Worm (Caenorhabditis elegans) whole organism, young adult: ENCODE measurements around the gene him-6.

ENCODE experiments used
- F22D6.2 ChIP-seq: sonication (generic microtip); optimal IDR thresholded peaks from 2 replicates; lab custom pipeline; 2016; ENCODE audit warnings: mild to moderate bottlenecking, missing genetic modification characterization, missing compliant biosample characterization
- F52B5.7 ChIP-seq: sonication (generic microtip); optimal IDR thresholded peaks from 2 replicates; lab custom pipeline; 2016; ENCODE audit warnings: mild to moderate bottlenecking, missing genetic modification characterization, missing compliant biosample characterization
- F57A8.1 ChIP-seq: fragments of 200-800 bp; sonication (Bioruptor generic); optimal IDR thresholded peaks from 2 replicates; lab custom pipeline; 2018; ENCODE audit warnings: mild to moderate bottlenecking, missing genetic modification characterization, moderate library complexity, missing compliant biosample characterization
- attf-5 ChIP-seq: fragments of 200-800 bp; sonication (Bioruptor generic); optimal IDR thresholded peaks from 2 replicates; lab custom pipeline; 2018; ENCODE audit warnings: mild to moderate bottlenecking, missing genetic modification characterization, missing compliant biosample characterization
- bed-2 ChIP-seq: fragments of 200-800 bp; sonication (Bioruptor generic); IDR thresholded peaks from 2 replicates; pipeline ENCODE4 v1.3.6; 2022; ENCODE audit warnings: missing genetic modification reagents, missing genetic modification characterization, missing compliant biosample characterization
- cebp-1 ChIP-seq, 2 experiments: fragments of 200-800 bp in 1 of 2; sonication (Bioruptor generic) in 1 of 2; sonication (generic microtip) in 1 of 2; IDR thresholded peaks in 1 of 2; optimal IDR thresholded peaks in 1 of 2; 2 replicates each; pipeline versions ENCODE4 v1.3.6 to Lab custom; 2017 to 2022; ENCODE audit warnings: missing compliant biosample characterization in 2 of 2, missing genetic modification characterization in 2 of 2, mild to moderate bottlenecking in 1 of 2, missing genetic modification reagents in 1 of 2, moderate library complexity in 1 of 2
- egl-18 ChIP-seq: fragments of 200-800 bp; sonication (Bioruptor generic); IDR thresholded peaks from 2 replicates; pipeline ENCODE4 v1.3.6; 2022; ENCODE audit warnings: missing genetic modification reagents, missing genetic modification characterization, missing compliant biosample characterization
- egrh-3 ChIP-seq: fragments of 200-800 bp; sonication (Bioruptor generic); IDR thresholded peaks from 2 replicates; pipeline ENCODE4 v1.3.6; 2022; ENCODE audit warnings: missing genetic modification reagents, missing genetic modification characterization, missing compliant biosample characterization
- him-1 ChIP-seq: sonication (generic microtip); optimal IDR thresholded peaks from 2 replicates; lab custom pipeline; 2016; ENCODE audit warnings: missing genotype, missing genetic modification reagents, missing genetic modification characterization, missing compliant biosample characterization
- lin-54 ChIP-seq: fragments of 200-800 bp; sonication (Bioruptor generic); optimal IDR thresholded peaks from 2 replicates; lab custom pipeline; 2018; ENCODE audit warnings: mild to moderate bottlenecking, missing genetic modification characterization, missing compliant biosample characterization
- lir-1 ChIP-seq: fragments of 200-800 bp; sonication (Bioruptor generic); conservative IDR thresholded peaks from 2 replicates; pipeline ENCODE4 v1.3.6; 2022; ENCODE audit warnings: missing genetic modification reagents, missing genetic modification characterization, missing compliant biosample characterization
- lsy-27 ChIP-seq: sonication (generic microtip); optimal IDR thresholded peaks from 2 replicates; lab custom pipeline; 2017; ENCODE audit warnings: missing genetic modification characterization, mild to moderate bottlenecking, missing compliant biosample characterization, antibody characterized with exemption, missing genotype, borderline replicate concordance; ENCODE audit not compliant: insufficient read depth
- mes-4 ChIP-seq: sonication (generic microtip); optimal IDR thresholded peaks from 2 replicates; lab custom pipeline; 2016; ENCODE audit warnings: missing genotype, missing genetic modification characterization, missing compliant biosample characterization
- mxl-1 ChIP-seq: sonication (generic microtip); optimal IDR thresholded peaks from 2 replicates; lab custom pipeline; 2016; ENCODE audit warnings: missing genetic modification characterization, missing compliant biosample characterization
- nfyb-1 ChIP-seq: fragments of 200-800 bp; sonication (Bioruptor generic); IDR thresholded peaks from 2 replicates; pipeline ENCODE4 v1.3.6; 2022; ENCODE audit warnings: missing genetic modification reagents, missing genetic modification characterization, missing compliant biosample characterization
- repo-1 ChIP-seq: sonication (generic microtip); optimal IDR thresholded peaks from 2 replicates; lab custom pipeline; 2017; ENCODE audit warnings: mild to moderate bottlenecking, missing genetic modification characterization, missing compliant biosample characterization
- snpc-1.3 ChIP-seq: sonication (generic microtip); optimal IDR thresholded peaks from 2 replicates; lab custom pipeline; 2017; ENCODE audit warnings: missing genetic modification characterization, mild to moderate bottlenecking, missing compliant biosample characterization, antibody characterized with exemption, moderate library complexity, missing genotype, missing genetic modification reagents; ENCODE audit not compliant: insufficient read depth
- somi-1 ChIP-seq: fragments of 200-800 bp; sonication (Bioruptor generic); optimal IDR thresholded peaks from 2 replicates; lab custom pipeline; 2018; ENCODE audit warnings: mild to moderate bottlenecking, missing genetic modification characterization, missing compliant biosample characterization

The him-6 gene

DNA sequence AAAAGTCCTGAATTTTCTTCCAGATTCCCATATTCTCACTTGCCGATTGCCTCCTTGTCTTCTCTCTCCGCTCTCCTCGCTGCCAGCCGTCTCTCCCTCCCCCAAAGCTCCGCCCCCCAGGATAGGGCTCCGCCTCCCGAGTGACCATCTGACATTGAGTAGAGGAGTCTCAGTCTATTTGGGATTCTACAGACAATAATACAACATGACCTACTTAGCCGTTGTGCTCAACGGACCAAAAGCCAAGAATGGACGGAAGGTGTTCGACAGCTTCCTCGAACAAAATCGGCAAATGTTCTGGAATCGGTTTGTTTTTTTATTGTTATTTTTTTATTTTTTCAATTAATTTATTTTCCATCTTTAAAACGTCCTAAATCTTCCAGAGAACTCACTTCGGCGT is 51.4 kb downstream of the him-6 start, which contains the start of gene ham-1:
Gene ham-1, plus strand, starts transcription at position 173 of the 400 bp plus-strand sequence.
- peak; percentile 23; the same call in 1 of the 2 replicates for TF ChIP-seq egrh-3
- TF ChIP-seq F22D6.2 (tag; lab: Kevin White, UChicago): no peak

DNA sequence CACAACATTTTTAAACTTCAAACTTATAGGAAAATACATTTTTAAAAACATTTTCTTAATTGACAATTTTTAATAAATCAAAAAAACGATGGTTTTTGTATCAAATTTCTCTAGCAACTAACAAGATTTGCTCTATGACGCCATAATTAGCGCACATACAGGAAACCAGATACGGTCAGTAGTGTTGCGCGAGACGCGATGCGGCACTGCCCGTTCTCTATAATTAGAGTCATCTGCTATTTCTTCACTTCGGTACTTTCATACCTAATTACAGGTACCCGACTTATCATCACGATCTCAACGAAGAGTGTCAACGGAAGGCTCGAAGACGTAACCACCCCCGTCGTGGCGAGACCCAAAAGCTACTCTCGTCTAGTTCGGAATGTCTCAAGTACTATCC is 54.0 kb downstream of the him-6 start:
- no peak for TF ChIP-seq snpc-1.3
- TF ChIP-seq lsy-27 (tag; lab: Kevin White, UChicago): no peak
- no peak for TF ChIP-seq F52B5.7 (tag; lab: Kevin White, UChicago)
- TF ChIP-seq attf-5 (GFP tag; lab: Kevin White, UChicago): no peak
- TF ChIP-seq F57A8.1 (GFP tag; lab: Kevin White, UChicago): no peak
- no peak for TF ChIP-seq nfyb-1 (GFP tag; lab: Robert Waterston, UW)
- no peak for TF ChIP-seq lin-54 (GFP tag; lab: Kevin White, UChicago)
- TF ChIP-seq repo-1 (tag; lab: Kevin White, UChicago): no peak
- TF ChIP-seq bed-2 (GFP tag; lab: Robert Waterston, UW): no peak
- no peak for TF ChIP-seq him-1
- no peak for TF ChIP-seq egl-18 (GFP tag; lab: Robert Waterston, UW)
- TF ChIP-seq mes-4: no peak
- TF ChIP-seq lir-1 (GFP tag; lab: Robert Waterston, UW): no peak
- TF ChIP-seq somi-1 (GFP tag; lab: Kevin White, UChicago): no peak
- TF ChIP-seq mxl-1 (tag; lab: Kevin White, UChicago): no peak
- TF ChIP-seq cebp-1 (GFP tag; IDR thresholded peaks at IDR 0.05; lab: Robert Waterston, UW): no peak
- no peak for TF ChIP-seq cebp-1 (tag; optimal IDR thresholded peaks at IDR 0.05; lab: Kevin White, UChicago)
